Worm (Caenorhabditis elegans): ENCODE data around the gene sri-36.

ce11 chrII:2586861-2587554 is 1.6 kb upstream of the sri-36 start, which contains the start of the genes F33H12.7 and sri-39:
- TF ChIP-seq blmp-1 (tag; optimal IDR thresholded peaks at IDR 0.05) = no peak
- no peak for TF ChIP-seq mep-1 (tag; optimal IDR thresholded peaks at IDR 0.05)
- no peak for TF ChIP-seq flh-1 (GFP tag; optimal IDR thresholded peaks at IDR 0.05)
- TF ChIP-seq nhr-237 (tag; optimal IDR thresholded peaks at IDR 0.05) = no peak

Measured in whole organism, mixed stage, embryonic.